Worm (Caenorhabditis elegans): Measurements from ENCODE around the gene C04E6.5.

The C04E6.5 gene

ce11 chrV:5901833-5902232, at the start of gene C04E6.5:
Gene C04E6.5 (plus strand): TSS chrV:5902133.
- TF ChIP-seq elt-2 (tag; optimal IDR thresholded peaks at IDR 0.05) (no peak), zip-5 (tag; optimal IDR thresholded peaks at IDR 0.05) (no peak), lim-6 (tag; optimal IDR thresholded peaks at IDR 0.05) (no peak), ceh-14 (tag; optimal IDR thresholded peaks at IDR 0.05) (no peak), sox-4 (tag; optimal IDR thresholded peaks at IDR 0.05) (no peak), pag-3 (tag; optimal IDR thresholded peaks at IDR 0.05; ENCODE audit: borderline replicate concordance) (no peak), sox-2 (GFP tag; IDR thresholded peaks at IDR 0.05) (no peak), ceh-31 (tag; optimal IDR thresholded peaks at IDR 0.05) (no peak)

ce11 chrV:5862479-5863188, 39.3 kb upstream of the C04E6.5 start, which contains the start of gene F26F12.8:
Gene F26F12.8 (minus strand): TSS chrV:5862529.
- TF ChIP-seq lim-6 (tag; optimal IDR thresholded peaks at IDR 0.05) (no peak), madf-2 (tag; optimal IDR thresholded peaks at IDR 0.05) (no peak), hlh-15 (tag; optimal IDR thresholded peaks at IDR 0.05) (no peak), ceh-22 (tag; optimal IDR thresholded peaks at IDR 0.05) (no peak), ttx-3 (tag; optimal IDR thresholded peaks at IDR 0.05) (no peak), C08G9.2 (tag; optimal IDR thresholded peaks at IDR 0.05) (no peak), eyg-1 (tag; optimal IDR thresholded peaks at IDR 0.05) (no peak), K02D7.2 (tag; optimal IDR thresholded peaks at IDR 0.05) (no peak), tbx-7 (tag; optimal IDR thresholded peaks at IDR 0.05) (no peak), elt-4 (tag; optimal IDR thresholded peaks at IDR 0.05) (no peak), sdc-2 (tag; optimal IDR thresholded peaks at IDR 0.05) (no peak), pha-4 (tag; optimal IDR thresholded peaks at IDR 0.05) (no peak), nfya-1 (tag; optimal IDR thresholded peaks at IDR 0.05) (no peak), ceh-6 (GFP tag; optimal IDR thresholded peaks at IDR 0.05) (no peak), ceh-34 (tag; optimal IDR thresholded peaks at IDR 0.05) (no peak), tbx-2 (tag; optimal IDR thresholded peaks at IDR 0.05) (no peak), ceh-19 (GFP tag; optimal IDR thresholded peaks at IDR 0.05) (no peak)

- TF ChIP-seq ceh-45 (GFP tag; IDR thresholded peaks at IDR 0.05): no peak
Measured at ce11 chrV:5865085-5865484, 36.8 kb upstream of the C04E6.5 start, which contains the start of gene F26F12.5. Gene F26F12.5 (minus strand): TSS chrV:5865185.

- no peak for TF ChIP-seq ama-1 (optimal IDR thresholded peaks at IDR 0.05)
- no peak for TF ChIP-seq pha-4 (tag; optimal IDR thresholded peaks at IDR 0.05)
- no peak for TF ChIP-seq unc-3 (GFP tag; conservative IDR thresholded peaks at IDR 0.05)
- no peak for TF ChIP-seq unc-3 (tag; optimal IDR thresholded peaks at IDR 0.05)
- TF ChIP-seq npax-4 (tag; optimal IDR thresholded peaks at IDR 0.05): no peak
- TF ChIP-seq ceh-6 (GFP tag; optimal IDR thresholded peaks at IDR 0.05): no peak
- TF ChIP-seq dmd-4 (tag; optimal IDR thresholded peaks at IDR 0.05; ENCODE audit: borderline replicate concordance): no peak
- no peak for TF ChIP-seq nfya-1 (tag; optimal IDR thresholded peaks at IDR 0.05)
- TF ChIP-seq lin-11 (tag; optimal IDR thresholded peaks at IDR 0.05): no peak
- no peak for TF ChIP-seq unc-55 (GFP tag; optimal IDR thresholded peaks at IDR 0.05)
- TF ChIP-seq hlh-6 (tag; optimal IDR thresholded peaks at IDR 0.05): no peak
- no peak for TF ChIP-seq elt-2 (tag; optimal IDR thresholded peaks at IDR 0.05)
- TF ChIP-seq pax-1 (tag; optimal IDR thresholded peaks at IDR 0.05): no peak
- no peak for TF ChIP-seq ceh-22 (tag; optimal IDR thresholded peaks at IDR 0.05)
- no peak for TF ChIP-seq ceh-14 (tag; optimal IDR thresholded peaks at IDR 0.05)
- no peak for TF ChIP-seq ceh-9 (tag; optimal IDR thresholded peaks at IDR 0.05)
- TF ChIP-seq nhr-232 (tag; optimal IDR thresholded peaks at IDR 0.05): no peak
- TF ChIP-seq nhr-11 (tag; optimal IDR thresholded peaks at IDR 0.05): no peak
- TF ChIP-seq syd-9 (tag; optimal IDR thresholded peaks at IDR 0.05): no peak
- no peak for TF ChIP-seq T23F11.4 (GFP tag; optimal IDR thresholded peaks at IDR 0.05)
Measured at ce11 chrV:5869227-5869626, 32.7 kb upstream of the C04E6.5 start, which contains the start of gene F26F12.4. Gene F26F12.4 (minus strand): TSS chrV:5869327.
